Worm (Caenorhabditis elegans): Measurements from ENCODE around the gene shc-2.
A peak's percentile ranks its signal among the peaks of the same experiment; 100 is the strongest.

ce11 chrII:5018578-5018977 lies 49.6 kb downstream of the shc-2 start:
- TF ChIP-seq nhr-71 (tag; optimal IDR thresholded peaks at IDR 0.05) (no peak), nhr-12 (tag; optimal IDR thresholded peaks at IDR 0.05) (no peak), C04F5.9 (tag; optimal IDR thresholded peaks at IDR 0.05) (no peak), efl-1 (optimal IDR thresholded peaks at IDR 0.05) (no peak), efl-1 (GFP tag; optimal IDR thresholded peaks at IDR 0.05 in 1 of 2) (peak in 1 of 2 experiments; percentile 88), nhr-237 (tag; optimal IDR thresholded peaks at IDR 0.05) (no peak), nhr-76 (tag; optimal IDR thresholded peaks at IDR 0.05) (no peak), tbx-2 (tag; optimal IDR thresholded peaks at IDR 0.05) (no peak), egl-27 (tag; optimal IDR thresholded peaks at IDR 0.05) (no peak), pqm-1 (tag; optimal IDR thresholded peaks at IDR 0.05) (no peak), aly-2 (tag; optimal IDR thresholded peaks at IDR 0.05) (no peak), snpc-4 (tag; optimal IDR thresholded peaks at IDR 0.05) (no peak), ama-1 (optimal IDR thresholded peaks at IDR 0.05) (no peak), lin-13 (GFP tag; optimal IDR thresholded peaks at IDR 0.05) (no peak), jun-1 (tag; optimal IDR thresholded peaks at IDR 0.05) (no peak)
